Worm (Caenorhabditis elegans): ENCODE data around the gene C32A9.1.

DNA sequence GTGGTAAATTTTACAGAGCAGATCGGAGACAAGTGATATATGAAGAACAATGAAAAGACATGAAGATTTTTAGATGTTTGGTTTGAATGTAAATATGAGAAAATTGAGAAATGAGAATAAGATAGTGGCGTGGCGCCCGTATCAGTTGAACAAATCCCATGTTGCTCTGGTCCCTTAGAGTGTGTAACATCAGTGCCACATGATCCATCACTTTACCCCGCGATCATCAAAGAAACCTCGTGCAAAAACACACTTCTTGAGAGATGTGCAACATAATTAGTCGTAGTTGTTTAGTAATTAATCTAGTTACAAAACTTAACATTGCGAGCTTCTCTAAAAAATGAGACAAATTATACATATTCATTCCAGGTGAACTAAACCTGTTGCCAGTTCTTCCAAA is 5.9 kb downstream of the C32A9.1 start:
- TF ChIP-seq lin-15B (tag; optimal IDR thresholded peaks at IDR 0.05) (no peak), ztf-11 (tag; optimal IDR thresholded peaks at IDR 0.05) (no peak), hmg-11 (tag; optimal IDR thresholded peaks at IDR 0.05) (no peak), nhr-237 (tag; optimal IDR thresholded peaks at IDR 0.05) (no peak), nhr-76 (tag; optimal IDR thresholded peaks at IDR 0.05) (no peak), elt-3 (tag; optimal IDR thresholded peaks at IDR 0.05) (no peak), unc-39 (tag; optimal IDR thresholded peaks at IDR 0.05) (no peak), unc-62 (GFP tag; optimal IDR thresholded peaks at IDR 0.05) (no peak), nhr-12 (tag; optimal IDR thresholded peaks at IDR 0.05) (no peak), pha-4 (tag; optimal IDR thresholded peaks at IDR 0.05) (no peak), tbx-2 (tag; optimal IDR thresholded peaks at IDR 0.05) (no peak), fos-1 (tag; optimal IDR thresholded peaks at IDR 0.05) (no peak)

All from whole organism, L3 larva.